Worm (Caenorhabditis elegans) whole organism, L1 larva: Measurements from ENCODE around the gene mat-2.

Source experiments
- blmp-1 ChIP-seq: fragments of 150-350 bp; optimal IDR thresholded peaks from 2 replicates; lab custom pipeline; 2014; ENCODE audit warnings: missing biosample characterization, missing genetic modification characterization
- elt-2 ChIP-seq: sonication (generic microtip); optimal IDR thresholded peaks from 2 replicates; lab custom pipeline; 2016; ENCODE audit warnings: missing genetic modification characterization, mild to moderate bottlenecking, inconsistent platforms, missing compliant biosample characterization, missing genetic modification reagents
- fos-1 ChIP-seq: fragments of 150-350 bp; optimal IDR thresholded peaks from 2 replicates; lab custom pipeline; 2014; ENCODE audit warnings: missing biosample characterization, missing genetic modification characterization
- lin-13 ChIP-seq: fragments of 150-350 bp; optimal IDR thresholded peaks from 2 replicates; lab custom pipeline; 2014; ENCODE audit warnings: missing biosample characterization, missing genetic modification reagents, missing genetic modification characterization
- lin-15B ChIP-seq: fragments of 150-350 bp; sonication (generic microtip); optimal IDR thresholded peaks from 3 replicates; lab custom pipeline; 2014; ENCODE audit warnings: missing biosample characterization, missing genetic modification characterization
- lsy-2 ChIP-seq, 2 experiments: fragments of 150-350 bp; optimal IDR thresholded peaks; 2 replicates each; lab custom pipeline; 2014; ENCODE audit warnings: missing biosample characterization in 2 of 2, missing genetic modification characterization in 2 of 2
- nhr-237 ChIP-seq: fragments of 150-350 bp; optimal IDR thresholded peaks from 2 replicates; lab custom pipeline; 2014; ENCODE audit warnings: missing biosample characterization, missing genetic modification characterization
- nhr-28 ChIP-seq: fragments of 150-350 bp; optimal IDR thresholded peaks from 2 replicates; lab custom pipeline; 2014; ENCODE audit warnings: missing biosample characterization, missing genetic modification characterization
- tbx-2 ChIP-seq: sonication (generic microtip); optimal IDR thresholded peaks from 2 replicates; lab custom pipeline; 2016; ENCODE audit warnings: missing genetic modification characterization, missing compliant biosample characterization
- unc-62 ChIP-seq: fragments of 150-350 bp; optimal IDR thresholded peaks from 2 replicates; lab custom pipeline; 2014; ENCODE audit warnings: missing biosample characterization, missing genetic modification reagents, missing genetic modification characterization
- unc-86 ChIP-seq: sonication (generic microtip); optimal IDR thresholded peaks from 2 replicates; lab custom pipeline; 2016; ENCODE audit warnings: missing genetic modification characterization, missing compliant biosample characterization
- unc-98 ChIP-seq: fragments of 200-800 bp; sonication (Bioruptor generic); IDR thresholded peaks from 2 replicates; pipeline ENCODE4 v1.3.6; 2022; ENCODE audit warnings: missing genetic modification characterization, missing compliant biosample characterization
- ztf-11 ChIP-seq, 2 experiments: sonication (generic microtip); optimal IDR thresholded peaks; 2 replicates each; lab custom pipeline; 2016 to 2017; ENCODE audit warnings: missing genetic modification characterization in 2 of 2, missing biosample characterization in 1 of 2, missing compliant biosample characterization in 1 of 2

ce11 chrII:11110419-11110818 is 2.1 kb upstream of the mat-2 start:
- no peak for TF ChIP-seq tbx-2 (tag; lab: Kevin White, UChicago)
- no peak for TF ChIP-seq nhr-28 (tag; lab: Kevin White, UChicago)
- TF ChIP-seq lin-13 (GFP tag; lab: Kevin White, UChicago) = no peak
- TF ChIP-seq lsy-2 (tag; optimal IDR thresholded peaks at IDR 0.05; lab: Kevin White, UChicago) = no peak
- TF ChIP-seq unc-86 (tag; lab: Kevin White, UChicago) = no peak
- no peak for TF ChIP-seq elt-2 (tag; lab: Kevin White, UChicago)
- no peak for TF ChIP-seq fos-1 (tag; lab: Kevin White, UChicago)
- TF ChIP-seq unc-98 (GFP tag; lab: Robert Waterston, UW) = no peak
- no peak for TF ChIP-seq blmp-1 (tag; lab: Kevin White, UChicago)
- no peak for TF ChIP-seq ztf-11 (tag; optimal IDR thresholded peaks at IDR 0.05; lab: Kevin White, UChicago)
- TF ChIP-seq unc-62 (GFP tag; lab: Kevin White, UChicago) = no peak
- no peak for TF ChIP-seq lin-15B (tag; lab: Kevin White, UChicago)
- TF ChIP-seq nhr-237 (tag; lab: Kevin White, UChicago) = no peak
